Worm (Caenorhabditis elegans) whole organism, L3 larva: Measurements from ENCODE around the gene gsto-1.

Experiments used
- R02D3.7 ChIP-seq: fragments of 150-350 bp; optimal IDR thresholded peaks from 2 replicates; lab custom pipeline; 2014; ENCODE audit warnings: missing biosample characterization, missing genetic modification characterization
- ZK546.5 ChIP-seq: sonication (generic microtip); optimal IDR thresholded peaks from 2 replicates; lab custom pipeline; 2017; ENCODE audit warnings: missing biosample characterization, missing genetic modification characterization
- aly-2 ChIP-seq: fragments of 150-350 bp; optimal IDR thresholded peaks from 2 replicates; lab custom pipeline; 2014; ENCODE audit warnings: missing biosample characterization, missing genetic modification characterization
- ama-1 ChIP-seq: fragments of 150-350 bp; optimal IDR thresholded peaks from 2 replicates; lab custom pipeline; 2018
- ceh-16 ChIP-seq: sonication (generic microtip); optimal IDR thresholded peaks from 2 replicates; lab custom pipeline; 2017; ENCODE audit warnings: missing biosample characterization, missing genetic modification characterization
- ceh-28 ChIP-seq: fragments of 150-350 bp; optimal IDR thresholded peaks from 2 replicates; lab custom pipeline; 2014; ENCODE audit warnings: missing biosample characterization, missing genetic modification reagents, missing genetic modification characterization
- ceh-82 ChIP-seq: fragments of 150-350 bp; optimal IDR thresholded peaks from 2 replicates; lab custom pipeline; 2014; ENCODE audit warnings: missing biosample characterization, missing genetic modification characterization
- ceh-9 ChIP-seq: sonication (generic microtip); optimal IDR thresholded peaks from 2 replicates; lab custom pipeline; 2018; ENCODE audit warnings: missing biosample characterization, missing genetic modification characterization
- daf-12 ChIP-seq: fragments of 150-350 bp; optimal IDR thresholded peaks from 2 replicates; lab custom pipeline; 2014; ENCODE audit warnings: missing biosample characterization, missing genetic modification reagents, missing genetic modification characterization
- egl-27 ChIP-seq: sonication (generic microtip); optimal IDR thresholded peaks from 4 replicates; lab custom pipeline; 2017; ENCODE audit warnings: missing biosample characterization, missing genetic modification reagents, missing genetic modification characterization
- egl-5 ChIP-seq: fragments of 150-350 bp; optimal IDR thresholded peaks from 2 replicates; lab custom pipeline; 2017; ENCODE audit warnings: missing biosample characterization, missing genetic modification reagents, missing genetic modification characterization, inconsistent platforms
- elt-1 ChIP-seq: fragments of 150-350 bp; optimal IDR thresholded peaks from 2 replicates; lab custom pipeline; 2014; ENCODE audit warnings: missing biosample characterization, missing genetic modification characterization
- elt-2 ChIP-seq: sonication (generic microtip); optimal IDR thresholded peaks from 2 replicates; lab custom pipeline; 2016; ENCODE audit warnings: missing genetic modification reagents, mild to moderate bottlenecking, missing genetic modification characterization, missing compliant biosample characterization
- elt-3 ChIP-seq, 3 experiments: fragments of 150-350 bp in 1 of 3; sonication (generic microtip) in 2 of 3; optimal IDR thresholded peaks; 2 replicates in 2 of 3; 4 replicates in 1 of 3; lab custom pipeline; 2014 to 2017; ENCODE audit warnings: missing biosample characterization in 3 of 3, missing genetic modification characterization in 3 of 3
- eor-1 ChIP-seq, 2 experiments: fragments of 150-350 bp; optimal IDR thresholded peaks; 2 replicates each; lab custom pipeline; 2014 to 2018; ENCODE audit warnings: missing biosample characterization in 2 of 2, missing genetic modification characterization in 2 of 2
- fkh-2 ChIP-seq: fragments of 150-350 bp; optimal IDR thresholded peaks from 2 replicates; lab custom pipeline; 2014; ENCODE audit warnings: missing biosample characterization, missing genetic modification reagents, missing genetic modification characterization
- fos-1 ChIP-seq: fragments of 150-350 bp; optimal IDR thresholded peaks from 2 replicates; lab custom pipeline; 2014; ENCODE audit warnings: missing biosample characterization, missing genetic modification characterization
- hmg-11 ChIP-seq: sonication (generic microtip); optimal IDR thresholded peaks from 2 replicates; lab custom pipeline; 2016; ENCODE audit warnings: missing genetic modification characterization, missing compliant biosample characterization
- jun-1 ChIP-seq: fragments of 150-350 bp; optimal IDR thresholded peaks from 2 replicates; lab custom pipeline; 2014; ENCODE audit warnings: missing biosample characterization, missing genetic modification reagents, missing genetic modification characterization
- lin-15B ChIP-seq: fragments of 150-350 bp; optimal IDR thresholded peaks from 2 replicates; lab custom pipeline; 2014; ENCODE audit warnings: missing biosample characterization, missing genetic modification characterization
- lin-39 ChIP-seq: fragments of 150-350 bp; optimal IDR thresholded peaks from 2 replicates; lab custom pipeline; 2018; ENCODE audit warnings: missing biosample characterization, missing genetic modification reagents, missing genetic modification characterization
- lsy-12 ChIP-seq: sonication (generic microtip); optimal IDR thresholded peaks from 2 replicates; lab custom pipeline; 2016; ENCODE audit warnings: mild to moderate bottlenecking, missing genetic modification characterization, missing compliant biosample characterization
- mdl-1 ChIP-seq: fragments of 150-350 bp; optimal IDR thresholded peaks from 2 replicates; lab custom pipeline; 2014; ENCODE audit warnings: missing biosample characterization, missing genetic modification characterization
- mml-1 ChIP-seq: fragments of 150-350 bp; sonication (generic microtip); optimal IDR thresholded peaks from 3 replicates; lab custom pipeline; 2014; ENCODE audit warnings: missing biosample characterization, missing genetic modification characterization
- nfya-1 ChIP-seq: sonication (generic microtip); optimal IDR thresholded peaks from 2 replicates; lab custom pipeline; 2017; ENCODE audit warnings: missing genetic modification characterization, mild to moderate bottlenecking, missing compliant biosample characterization, antibody characterized with exemption, moderate library complexity; ENCODE audit not compliant: insufficient read depth
- nhr-11 ChIP-seq: fragments of 150-350 bp; optimal IDR thresholded peaks from 2 replicates; lab custom pipeline; 2014; ENCODE audit warnings: missing biosample characterization, missing genetic modification characterization
- nhr-23 ChIP-seq: fragments of 150-350 bp; optimal IDR thresholded peaks from 2 replicates; lab custom pipeline; 2014; ENCODE audit warnings: missing biosample characterization, missing genetic modification reagents, missing genetic modification characterization
- nhr-237 ChIP-seq: fragments of 150-350 bp; optimal IDR thresholded peaks from 2 replicates; lab custom pipeline; 2014; ENCODE audit warnings: missing biosample characterization, missing genetic modification characterization
- nhr-25 ChIP-seq: sonication (generic microtip); optimal IDR thresholded peaks from 2 replicates; lab custom pipeline; 2017; ENCODE audit warnings: missing biosample characterization, missing genetic modification characterization
- nhr-28 ChIP-seq: fragments of 150-350 bp; optimal IDR thresholded peaks from 2 replicates; lab custom pipeline; 2014; ENCODE audit warnings: missing biosample characterization, missing genetic modification characterization
- nhr-43 ChIP-seq: sonication (generic microtip); optimal IDR thresholded peaks from 2 replicates; lab custom pipeline; 2016; ENCODE audit warnings: mild to moderate bottlenecking, missing genetic modification characterization, missing compliant biosample characterization; ENCODE audit not compliant: poor library complexity, severe bottlenecking
- nhr-67 ChIP-seq: fragments of 150-350 bp; optimal IDR thresholded peaks from 2 replicates; lab custom pipeline; 2014; ENCODE audit warnings: missing biosample characterization, missing genetic modification characterization
- nhr-76 ChIP-seq: fragments of 150-350 bp; sonication (generic microtip); optimal IDR thresholded peaks from 5 replicates; lab custom pipeline; 2014; ENCODE audit warnings: missing biosample characterization, missing genetic modification characterization
- nhr-77 ChIP-seq: fragments of 150-350 bp; optimal IDR thresholded peaks from 2 replicates; lab custom pipeline; 2014; ENCODE audit warnings: missing biosample characterization, missing genetic modification characterization
- pha-4 ChIP-seq: fragments of 150-350 bp; optimal IDR thresholded peaks from 2 replicates; lab custom pipeline; 2014; ENCODE audit warnings: missing biosample characterization, missing genetic modification reagents, missing genetic modification characterization
- sea-2 ChIP-seq: fragments of 150-350 bp; sonication (generic microtip); optimal IDR thresholded peaks from 4 replicates; lab custom pipeline; 2014; ENCODE audit warnings: missing biosample characterization, missing genetic modification reagents, missing genetic modification characterization
- skn-1 ChIP-seq: fragments of 150-350 bp; optimal IDR thresholded peaks from 2 replicates; lab custom pipeline; 2014; ENCODE audit warnings: missing biosample characterization, missing genetic modification characterization
- snpc-4 ChIP-seq: fragments of 150-350 bp; optimal IDR thresholded peaks from 2 replicates; lab custom pipeline; 2014; ENCODE audit warnings: missing biosample characterization, missing genetic modification characterization
- tbx-2 ChIP-seq: sonication (generic microtip); optimal IDR thresholded peaks from 2 replicates; lab custom pipeline; 2016; ENCODE audit warnings: mild to moderate bottlenecking, missing genetic modification characterization, missing compliant biosample characterization
- unc-39 ChIP-seq: sonication (generic microtip); optimal IDR thresholded peaks from 4 replicates; lab custom pipeline; 2017; ENCODE audit warnings: missing biosample characterization, missing genetic modification characterization
- unc-62 ChIP-seq: fragments of 150-350 bp; sonication (generic microtip); optimal IDR thresholded peaks from 4 replicates; lab custom pipeline; 2014; ENCODE audit warnings: missing biosample characterization, missing genetic modification reagents, missing genetic modification characterization
- zag-1 ChIP-seq: fragments of 150-350 bp; optimal IDR thresholded peaks from 2 replicates; lab custom pipeline; 2014; ENCODE audit warnings: missing biosample characterization, missing genetic modification characterization

gsto-1 gene

DNA sequence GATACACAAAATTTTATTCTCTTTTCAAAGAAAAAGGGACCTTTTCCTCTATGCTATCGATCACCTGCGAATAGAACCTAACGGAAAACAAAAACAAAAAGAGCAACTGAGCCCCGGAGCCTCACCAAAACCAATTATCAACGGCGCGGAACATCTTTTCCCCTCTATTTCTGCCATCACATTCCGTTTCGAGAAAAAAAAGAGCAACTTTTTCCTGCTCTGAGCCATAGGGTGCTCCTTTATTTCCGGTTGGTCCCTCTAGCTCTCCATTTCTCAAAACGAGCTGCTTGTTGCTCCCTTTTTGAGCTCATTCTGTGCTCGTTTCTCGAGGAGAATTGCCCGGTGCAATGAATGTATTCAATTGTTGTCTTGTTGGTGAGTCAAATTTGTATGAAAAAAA is 32.8 kb upstream of the gsto-1 start, which contains the start of gene clp-1:
clp-1 (plus strand) TSS at position 301 of the 400 bp plus-strand sequence.
- TF ChIP-seq ceh-9 (no peak), zag-1 (tag; lab: Kevin White, UChicago) (no peak), hmg-11 (tag; lab: Kevin White, UChicago) (no peak), pha-4 (no peak), lin-39 (peak; percentile 26), skn-1 (tag; lab: Kevin White, UChicago) (no peak), aly-2 (no peak), ceh-16 (tag; lab: Kevin White, UChicago) (no peak), lsy-12 (tag; lab: Kevin White, UChicago) (no peak), mml-1 (no peak), nhr-23 (tag; lab: Kevin White, UChicago) (no peak), elt-3 (tag; optimal IDR thresholded peaks at IDR 0.05; lab: Kevin White, UChicago) (no peak), tbx-2 (tag; lab: Kevin White, UChicago) (no peak), nhr-43 (tag; lab: Kevin White, UChicago) (no peak), lin-15B (tag; lab: Kevin White, UChicago) (no peak), ama-1 (peak; percentile 28)

ce11 chrIII:7978723-7979122 is 31.9 kb upstream of the gsto-1 start:
- TF ChIP-seq fkh-2 (tag; lab: Kevin White, UChicago) (no peak), hmg-11 (tag; lab: Kevin White, UChicago) (peak; percentile 43), elt-2 (peak; percentile 63), pha-4 (peak; percentile 95), sea-2 (GFP tag; lab: Kevin White, UChicago) (no peak), unc-62 (GFP tag; lab: Kevin White, UChicago) (no peak), nhr-76 (tag; lab: Kevin White, UChicago) (no peak), lsy-12 (tag; lab: Kevin White, UChicago) (no peak), ceh-16 (tag; lab: Kevin White, UChicago) (no peak), lin-15B (tag; lab: Kevin White, UChicago) (peak; percentile 10), elt-1 (tag; lab: Kevin White, UChicago) (no peak), nhr-25 (peak; percentile 71), nhr-11 (tag; lab: Kevin White, UChicago) (no peak), egl-5 (peak; percentile 64), nfya-1 (tag; lab: Kevin White, UChicago) (peak; percentile 57)

DNA sequence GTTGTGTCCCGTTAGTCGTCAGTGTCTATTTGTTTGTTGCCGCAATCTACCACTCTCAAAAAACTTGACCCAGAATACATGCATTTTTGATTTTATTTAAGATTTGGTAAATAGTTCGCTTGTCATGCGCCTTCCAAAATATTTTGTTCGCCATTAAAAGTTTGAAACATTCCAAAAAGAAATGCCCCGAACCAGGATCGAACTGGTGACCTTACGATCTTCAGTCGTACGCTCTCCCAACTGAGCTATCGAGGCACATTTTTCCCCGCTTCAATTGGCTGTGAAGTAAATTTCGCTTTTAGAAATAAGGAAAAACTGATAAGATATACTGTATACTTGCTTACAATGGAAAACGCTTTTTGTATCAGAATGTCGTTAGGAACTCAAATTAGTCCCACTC is 31.5 kb upstream of the gsto-1 start:
- TF ChIP-seq ceh-82 (tag; lab: Kevin White, UChicago) (no peak), nhr-67 (no peak), unc-39 (tag; lab: Kevin White, UChicago) (no peak), egl-27 (tag; lab: Kevin White, UChicago) (no peak), sea-2 (GFP tag; lab: Kevin White, UChicago) (no peak), ama-1 (peak; percentile 42)

- TF ChIP-seq nhr-25 (no peak), nfya-1 (tag; lab: Kevin White, UChicago) (no peak), R02D3.7 (no peak), ceh-16 (tag; lab: Kevin White, UChicago) (no peak), sea-2 (GFP tag; lab: Kevin White, UChicago) (no peak), nhr-11 (tag; lab: Kevin White, UChicago) (no peak), nhr-23 (tag; lab: Kevin White, UChicago) (no peak), lin-39 (no peak), egl-27 (tag; lab: Kevin White, UChicago) (no peak), aly-2 (no peak), ama-1 (no peak), nhr-67 (no peak), egl-5 (no peak), elt-2 (no peak), eor-1 (tag; optimal IDR thresholded peaks at IDR 0.05; lab: Kevin White, UChicago) (no peak), skn-1 (tag; lab: Kevin White, UChicago) (no peak), lin-15B (tag; lab: Kevin White, UChicago) (no peak)
Observed at ce11 chrIII:7977777-7978176, 31.0 kb upstream of the gsto-1 start, which contains the start of gene C06G4.4. Gene C06G4.4, minus strand, starts transcription at chrIII:7977812.

DNA sequence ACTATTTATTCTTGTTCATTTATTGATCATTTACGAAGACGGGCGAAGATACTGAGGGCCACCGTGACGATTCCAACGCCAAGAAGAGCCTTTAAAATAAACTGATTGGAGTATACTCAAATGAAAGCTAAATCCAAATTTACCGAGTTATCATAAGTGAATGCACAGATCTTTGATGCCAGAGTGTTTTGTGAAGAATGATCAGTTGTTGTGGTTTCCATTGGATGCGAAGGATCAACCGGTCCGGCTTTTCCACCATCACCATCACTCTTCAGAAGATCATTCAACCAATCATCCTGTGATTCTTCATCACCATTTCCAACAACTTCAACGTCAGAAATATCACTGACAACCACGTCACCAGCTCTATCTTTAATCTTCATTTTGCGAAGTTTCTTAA is 30.4 kb upstream of the gsto-1 start:
- TF ChIP-seq ZK546.5 (tag; lab: Kevin White, UChicago) (no peak), pha-4 (no peak), lin-39 (no peak), fos-1 (tag; lab: Kevin White, UChicago) (no peak), nhr-43 (tag; lab: Kevin White, UChicago) (peak; percentile 28), nhr-23 (tag; lab: Kevin White, UChicago) (no peak), lsy-12 (tag; lab: Kevin White, UChicago) (peak; percentile 14), jun-1 (no peak), ama-1 (peak; percentile 65), elt-2 (peak; percentile 19), nhr-237 (no peak), snpc-4 (tag; lab: Kevin White, UChicago) (no peak), daf-12 (tag; lab: Kevin White, UChicago) (no peak), egl-5 (no peak), lin-15B (tag; lab: Kevin White, UChicago) (no peak), nhr-28 (tag; lab: Kevin White, UChicago) (no peak), nhr-11 (tag; lab: Kevin White, UChicago) (no peak), ceh-82 (tag; lab: Kevin White, UChicago) (no peak), nfya-1 (tag; lab: Kevin White, UChicago) (no peak), R02D3.7 (peak; percentile 22), nhr-77 (tag; lab: Kevin White, UChicago) (no peak), nhr-76 (tag; lab: Kevin White, UChicago) (no peak), mdl-1 (tag; lab: Kevin White, UChicago) (no peak), ceh-28 (tag; lab: Kevin White, UChicago) (no peak), unc-39 (tag; lab: Kevin White, UChicago) (no peak)
- TF ChIP-seq, all 47 proteins: peak for 5
